Worm (Caenorhabditis elegans) whole organism, L4 larva: ENCODE results near the gene hphd-1.
A peak's percentile ranks its signal among the peaks of the same experiment; 100 is the strongest.

Source experiments
- D1046.2 ChIP-seq: fragments of 200-800 bp; sonication (Bioruptor generic); IDR thresholded peaks from 2 replicates; pipeline ENCODE4 v1.3.6; 2022; ENCODE audit warnings: missing genetic modification characterization, missing compliant biosample characterization
- Y105C5A.15 ChIP-seq: fragments of 200-800 bp; sonication (Bioruptor generic); IDR thresholded peaks from 2 replicates; pipeline ENCODE4 v1.3.6; 2022; ENCODE audit warnings: missing genetic modification characterization, missing compliant biosample characterization
- ZK337.2 ChIP-seq: fragments of 200-800 bp; sonication (Bioruptor generic); IDR thresholded peaks from 2 replicates; pipeline ENCODE4 v1.3.6; 2022; ENCODE audit warnings: missing genetic modification reagents, missing genetic modification characterization, missing compliant biosample characterization
- aha-1 ChIP-seq: fragments of 150-350 bp; peaks from one replicate; lab custom pipeline; 2014; ENCODE audit warnings: missing biosample characterization, missing genetic modification characterization
- ama-1 ChIP-seq: fragments of 150-350 bp; optimal IDR thresholded peaks from 2 replicates; lab custom pipeline; 2014; ENCODE audit warnings: inconsistent platforms, mixed read lengths
- attf-4 ChIP-seq: sonication (generic microtip); optimal IDR thresholded peaks from 3 replicates; lab custom pipeline; 2017; ENCODE audit warnings: missing biosample characterization, missing genetic modification characterization
- ceh-20 ChIP-seq: fragments of 200-800 bp; sonication (Bioruptor generic); IDR thresholded peaks from 2 replicates; pipeline ENCODE4 v1.3.6; 2022; ENCODE audit warnings: missing genetic modification reagents, missing genetic modification characterization, missing compliant biosample characterization
- ceh-28 ChIP-seq: fragments of 150-350 bp; optimal IDR thresholded peaks from 2 replicates; lab custom pipeline; 2014; ENCODE audit warnings: missing biosample characterization, missing genetic modification reagents, missing genetic modification characterization
- ceh-44 ChIP-seq: fragments of 200-800 bp; sonication (Bioruptor generic); IDR thresholded peaks from 2 replicates; pipeline ENCODE4 v1.3.6; 2022; ENCODE audit warnings: missing genetic modification reagents, missing genetic modification characterization, missing compliant biosample characterization
- ces-1 ChIP-seq: fragments of 150-350 bp; sonication (generic microtip); optimal IDR thresholded peaks from 4 replicates; lab custom pipeline; 2014; ENCODE audit warnings: missing biosample characterization, missing genetic modification reagents, missing genetic modification characterization
- daf-19 ChIP-seq: fragments of 200-800 bp; sonication (Bioruptor generic); conservative IDR thresholded peaks from 2 replicates; pipeline ENCODE4 v1.3.6; 2022; ENCODE audit warnings: missing genetic modification characterization, missing compliant biosample characterization
- dmd-8 ChIP-seq: fragments of 200-800 bp; sonication (Bioruptor generic); IDR thresholded peaks from 2 replicates; pipeline ENCODE4 v1.3.6; 2022; ENCODE audit warnings: missing genetic modification characterization, missing compliant biosample characterization
- dpl-1 ChIP-seq: fragments of 150-350 bp; optimal IDR thresholded peaks from 2 replicates; lab custom pipeline; 2014; ENCODE audit warnings: missing biosample characterization, missing genetic modification reagents, missing genetic modification characterization
- fkh-10 ChIP-seq: fragments of 150-350 bp; optimal IDR thresholded peaks from 2 replicates; lab custom pipeline; 2014; ENCODE audit warnings: missing biosample characterization, missing genetic modification reagents, missing genetic modification characterization
- gei-8 ChIP-seq: fragments of 200-800 bp; sonication (Bioruptor generic); optimal IDR thresholded peaks from 2 replicates; lab custom pipeline; 2018; ENCODE audit warnings: mild to moderate bottlenecking, missing genetic modification characterization, missing compliant biosample characterization
- mdt-29 ChIP-seq: fragments of 200-800 bp; sonication (Bioruptor generic); IDR thresholded peaks from 2 replicates; pipeline ENCODE4 v1.3.6; 2022; ENCODE audit warnings: missing genetic modification reagents, missing genetic modification characterization, missing compliant biosample characterization
- mep-1 ChIP-seq: fragments of 150-350 bp; sonication (generic microtip); optimal IDR thresholded peaks from 3 replicates; lab custom pipeline; 2014; ENCODE audit warnings: missing biosample characterization, missing genetic modification characterization
- mes-2 ChIP-seq: sonication (generic microtip); optimal IDR thresholded peaks from 2 replicates; lab custom pipeline; 2016; ENCODE audit warnings: missing genotype, mild to moderate bottlenecking, missing genetic modification characterization, missing compliant biosample characterization; ENCODE audit not compliant: poor library complexity, severe bottlenecking
- mxl-2 ChIP-seq: fragments of 200-800 bp; sonication (Bioruptor generic); conservative IDR thresholded peaks from 2 replicates; pipeline ENCODE4 v1.3.6; 2022; ENCODE audit warnings: missing genetic modification reagents, missing genetic modification characterization, missing compliant biosample characterization
- nhr-237 ChIP-seq: sonication (generic microtip); optimal IDR thresholded peaks from 2 replicates; lab custom pipeline; 2017; ENCODE audit warnings: missing biosample characterization, missing genetic modification characterization
- nhr-25 ChIP-seq: sonication (generic microtip); optimal IDR thresholded peaks from 2 replicates; lab custom pipeline; 2017; ENCODE audit warnings: missing genetic modification characterization, mild to moderate bottlenecking, missing compliant biosample characterization, antibody characterized with exemption, moderate library complexity, borderline replicate concordance; ENCODE audit not compliant: insufficient read depth
- nhr-6 ChIP-seq: fragments of 150-350 bp; optimal IDR thresholded peaks from 2 replicates; lab custom pipeline; 2014; ENCODE audit warnings: missing biosample characterization, missing genetic modification characterization
- nhr-77 ChIP-seq: fragments of 150-350 bp; optimal IDR thresholded peaks from 2 replicates; lab custom pipeline; 2014; ENCODE audit warnings: missing biosample characterization, missing genetic modification characterization
- pha-4 ChIP-seq, 2 experiments: fragments of 150-350 bp in 1 of 2; fragments of 200-800 bp in 1 of 2; sonication (Bioruptor generic) in 1 of 2; IDR thresholded peaks in 1 of 2; optimal IDR thresholded peaks in 1 of 2; 2 replicates each; pipeline versions ENCODE4 v1.3.6 to Lab custom; 2014 to 2022; ENCODE audit warnings: missing genetic modification characterization in 2 of 2, missing genetic modification reagents in 2 of 2, missing biosample characterization in 1 of 2, missing compliant biosample characterization in 1 of 2
- rbr-2 ChIP-seq: sonication (generic microtip); optimal IDR thresholded peaks from 2 replicates; lab custom pipeline; 2016; ENCODE audit warnings: missing genotype, missing genetic modification characterization, missing compliant biosample characterization
- sdz-12 ChIP-seq: fragments of 200-800 bp; sonication (Bioruptor generic); optimal IDR thresholded peaks from 2 replicates; lab custom pipeline; 2018; ENCODE audit warnings: mild to moderate bottlenecking, missing genetic modification characterization, missing compliant biosample characterization
- set-16 ChIP-seq: fragments of 200-800 bp; sonication (Bioruptor generic); IDR thresholded peaks from 2 replicates; pipeline ENCODE4 v1.3.6; 2022; ENCODE audit warnings: missing genetic modification reagents, missing genetic modification characterization, missing compliant biosample characterization
- skn-1 ChIP-seq: fragments of 150-350 bp; optimal IDR thresholded peaks from 2 replicates; lab custom pipeline; 2014; ENCODE audit warnings: missing biosample characterization, missing genetic modification characterization
- snpc-1.2 ChIP-seq: fragments of 200-800 bp; sonication (Bioruptor generic); IDR thresholded peaks from 2 replicates; pipeline ENCODE4 v1.3.6; 2022; ENCODE audit warnings: missing genetic modification reagents, missing genetic modification characterization, missing compliant biosample characterization
- snpc-4 ChIP-seq: fragments of 150-350 bp; optimal IDR thresholded peaks from 2 replicates; lab custom pipeline; 2014; ENCODE audit warnings: missing biosample characterization, missing genetic modification characterization
- spr-3 ChIP-seq: fragments of 200-800 bp; sonication (Bioruptor generic); optimal IDR thresholded peaks from 2 replicates; lab custom pipeline; 2018; ENCODE audit warnings: mild to moderate bottlenecking, missing genetic modification characterization, missing compliant biosample characterization
- tag-97 ChIP-seq: fragments of 200-800 bp; sonication (Bioruptor generic); IDR thresholded peaks from 2 replicates; pipeline ENCODE4 v1.3.6; 2022; ENCODE audit warnings: missing genetic modification characterization, missing compliant biosample characterization
- unc-62 ChIP-seq, 3 experiments: fragments of 150-350 bp in 1 of 3; sonication (generic microtip); optimal IDR thresholded peaks in 2 of 3; peaks in 1 of 3; 1 replicate in 1 of 3; 2 replicates in 2 of 3; lab custom pipeline; 2014 to 2017; ENCODE audit warnings: missing biosample characterization in 3 of 3, missing genetic modification characterization in 3 of 3, missing genetic modification reagents in 3 of 3, missing genotype in 1 of 3
- ztf-7 ChIP-seq: fragments of 150-350 bp; optimal IDR thresholded peaks from 2 replicates; lab custom pipeline; 2014; ENCODE audit warnings: missing biosample characterization, missing genetic modification characterization

Gene hphd-1

DNA sequence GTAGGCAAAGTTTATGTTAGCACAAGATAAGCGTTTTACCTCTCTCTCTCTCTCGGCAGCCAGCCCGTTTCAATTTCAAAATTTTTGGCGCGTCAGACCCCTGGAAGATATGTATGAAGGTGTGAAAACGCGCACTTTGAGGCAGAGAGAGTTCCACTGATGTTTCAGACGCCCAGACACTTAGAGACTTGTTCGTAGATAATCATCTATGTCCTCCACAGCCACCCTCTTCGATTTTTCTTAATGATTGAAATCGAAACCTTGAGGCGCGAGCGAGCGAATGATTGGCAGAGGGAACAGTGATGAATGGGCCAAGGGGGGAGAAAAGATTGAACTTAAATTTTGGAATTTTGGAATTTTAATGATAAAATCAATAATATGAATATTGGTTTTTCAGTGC is 4.8 kb downstream of the hphd-1 start:
- TF ChIP-seq dmd-8 (GFP tag; lab: Robert Waterston, UW) (no peak), gei-8 (no peak), sdz-12 (GFP tag; lab: Kevin White, UChicago) (no peak), dpl-1 (GFP tag; lab: Kevin White, UChicago) (no peak), mxl-2 (no peak), tag-97 (GFP tag; lab: Robert Waterston, UW) (no peak)
- TF ChIP-seq, all 104 proteins: peak for 0

ce11 chrII:12990964-12991593 is 5.3 kb downstream of the hphd-1 start:
- TF ChIP-seq unc-62 (GFP tag; optimal IDR thresholded peaks at IDR 0.05 in 1 of 2; lab: Kevin White, UChicago) = peak in 1 of 2 experiments; percentile 52
- TF ChIP-seq unc-62 (tag; optimal IDR thresholded peaks at IDR 0.05; lab: Kevin White, UChicago) = no peak
- TF ChIP-seq nhr-237 (tag; lab: Kevin White, UChicago) = no peak
- no peak for TF ChIP-seq nhr-25 (tag; lab: Kevin White, UChicago)

ce11 chrII:12990191-12990590 is 6.2 kb downstream of the hphd-1 start:
- TF ChIP-seq mdt-29 (GFP tag; lab: Robert Waterston, UW) (no peak), aha-1 (tag; lab: Kevin White, UChicago) (peak; percentile 86), daf-19 (0 out of 2 replicates have a peak, but pooled peaks have one; percentile 22), D1046.2 (GFP tag; lab: Robert Waterston, UW) (no peak), mxl-2 (no peak), snpc-4 (tag; lab: Kevin White, UChicago) (no peak), ama-1 (lab: Kevin White, UChicago) (no peak), mep-1 (tag; lab: Kevin White, UChicago) (no peak), ztf-7 (tag; lab: Kevin White, UChicago) (no peak), rbr-2 (tag; lab: Kevin White, UChicago) (no peak), ceh-20 (GFP tag; lab: Robert Waterston, UW) (no peak), snpc-1.2 (GFP tag; lab: Robert Waterston, UW) (no peak), ZK337.2 (GFP tag; lab: Robert Waterston, UW) (no peak)

ce11 chrII:12987799-12988198 is 8.6 kb downstream of the hphd-1 start:
- TF ChIP-seq set-16 (GFP tag; lab: Robert Waterston, UW) (peak; percentile 85), nhr-77 (tag; lab: Kevin White, UChicago) (no peak), unc-62 (GFP tag; optimal IDR thresholded peaks at IDR 0.05 in 1 of 2; lab: Kevin White, UChicago) (peak in 1 of 2 experiments; percentile 92), unc-62 (tag; optimal IDR thresholded peaks at IDR 0.05; lab: Kevin White, UChicago) (no peak)
- TF ChIP-seq, all 104 proteins: peak for 2

- TF ChIP-seq fkh-10 (GFP tag; lab: Kevin White, UChicago) = no peak
Measured at ce11 chrII:12985813-12986212, 10.6 kb downstream of the hphd-1 start.

- no peak for TF ChIP-seq ces-1 (GFP tag; lab: Kevin White, UChicago)
- TF ChIP-seq skn-1 (tag; lab: Kevin White, UChicago) = no peak
- no peak for TF ChIP-seq nhr-6 (tag; lab: Kevin White, UChicago)
- TF ChIP-seq attf-4 (tag; lab: Kevin White, UChicago) = no peak
- no peak for TF ChIP-seq ceh-44 (GFP tag; lab: Robert Waterston, UW)
- TF ChIP-seq pha-4 (GFP tag; IDR thresholded peaks at IDR 0.05; lab: Robert Waterston, UW) = no peak
- TF ChIP-seq pha-4 (tag; optimal IDR thresholded peaks at IDR 0.05; lab: Kevin White, UChicago) = no peak
- TF ChIP-seq ztf-7 (tag; lab: Kevin White, UChicago) = no peak
- TF ChIP-seq mes-2 (tag; lab: Kevin White, UChicago) = no peak
- TF ChIP-seq ceh-28 (tag; lab: Kevin White, UChicago) = no peak
- TF ChIP-seq Y105C5A.15 (GFP tag; lab: Robert Waterston, UW) = no peak
- no peak for TF ChIP-seq spr-3
Measured at ce11 chrII:12984709-12985108, 11.7 kb downstream of the hphd-1 start.
